Fruit fly (Drosophila melanogaster) whole organism: ENCODE measurements around the gene CG13068.

Experiments
- CG8478 ChIP-seq: fragments of >200 bp; optimal IDR thresholded peaks from 2 replicates; lab custom pipeline; 2018; ENCODE audit warnings: inconsistent platforms
- Dll ChIP-seq: fragments of >200 bp; optimal IDR thresholded peaks from 2 replicates; lab custom pipeline; 2017
- EcR ChIP-seq, 2 experiments: fragments of >200 bp; optimal IDR thresholded peaks; 2 replicates each; lab custom pipeline; 2017; ENCODE audit warnings: missing biosample characterization in 2 of 2, missing genetic modification characterization in 2 of 2, missing genetic modification reagents in 2 of 2
- pan ChIP-seq: fragments of >200 bp; optimal IDR thresholded peaks from 2 replicates; lab custom pipeline; 2017
- psq ChIP-seq: fragments of >200 bp; optimal IDR thresholded peaks from 2 replicates; lab custom pipeline; 2017
- usp ChIP-seq: fragments of >200 bp; optimal IDR thresholded peaks from 2 replicates; lab custom pipeline; 2017; ENCODE audit warnings: missing biosample characterization, missing genetic modification characterization, mixed read lengths

DNA sequence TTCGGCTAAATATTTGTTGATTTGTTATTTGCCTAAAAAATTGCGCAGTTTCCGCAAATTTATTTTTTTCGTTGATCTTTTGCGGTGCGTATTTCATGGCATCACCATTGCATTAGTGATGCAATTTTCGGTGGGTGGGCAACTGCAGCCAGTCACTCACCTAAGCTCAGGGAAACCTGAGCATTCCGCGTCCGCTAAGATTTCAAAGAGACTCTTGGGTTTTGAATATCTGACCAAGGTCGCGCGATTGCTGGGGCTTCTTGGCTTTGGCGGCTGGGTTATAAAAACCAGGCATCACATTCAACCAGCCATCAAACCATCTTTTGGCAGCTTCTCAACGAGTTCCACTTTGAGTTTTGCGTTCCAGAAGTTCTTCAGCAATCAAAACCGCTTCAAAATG lies 6.8 kb upstream of the CG13068 start, which contains the start of gene CG13071:
- TF ChIP-seq CG8478 (lab: Kevin White, UChicago) (no peak), Dll (lab: Kevin White, UChicago) (no peak), EcR (GFP tag; optimal IDR thresholded peaks at IDR 0.05; lab: Kevin White, UChicago) (no peak), pan (lab: Kevin White, UChicago) (no peak), usp (GFP tag; lab: Kevin White, UChicago) (no peak), psq (lab: Kevin White, UChicago) (no peak)
